Worm (Caenorhabditis elegans) whole organism, mixed stage, embryonic: ENCODE data around the gene txt-10.

Source experiments
- bed-3 ChIP-seq: fragments of 200-800 bp; sonication (Bioruptor generic); optimal IDR thresholded peaks from 3 replicates; lab custom pipeline; 2018; ENCODE audit warnings: mild to moderate bottlenecking, missing genetic modification characterization, moderate library complexity, missing compliant biosample characterization
- blmp-1 ChIP-seq: fragments of 150-350 bp; optimal IDR thresholded peaks from 2 replicates; lab custom pipeline; 2014; ENCODE audit warnings: missing biosample characterization, missing genetic modification characterization
- nhr-12 ChIP-seq: fragments of 150-350 bp; optimal IDR thresholded peaks from 2 replicates; lab custom pipeline; 2014; ENCODE audit warnings: missing biosample characterization, missing genetic modification characterization

- no peak for TF ChIP-seq blmp-1 (tag; lab: Kevin White, UChicago)
- no peak for TF ChIP-seq bed-3 (GFP tag; lab: Kevin White, UChicago)
- TF ChIP-seq nhr-12 (tag; lab: Kevin White, UChicago), result no peak
Observed at ce11 chrV:10539114-10539513, 6.5 kb upstream of the txt-10 start, which contains the start of gene F25D1.8.
